Worm (Caenorhabditis elegans) whole organism, L1 larva: ENCODE measurements around the gene C25F9.13.

Experiments used
- ces-1 ChIP-seq: fragments of 150-350 bp; optimal IDR thresholded peaks from 2 replicates; lab custom pipeline; 2014; ENCODE audit warnings: missing biosample characterization, missing genetic modification reagents, missing genetic modification characterization
- elt-3 ChIP-seq, 6 experiments: fragments of 150-350 bp in 1 of 6; sonication (generic microtip); optimal IDR thresholded peaks; 2 replicates each; lab custom pipeline; 2017 to 2018; ENCODE audit warnings: missing biosample characterization in 6 of 6, missing genetic modification characterization in 6 of 6, inconsistent platforms in 1 of 6
- lin-15B ChIP-seq: fragments of 150-350 bp; sonication (generic microtip); optimal IDR thresholded peaks from 3 replicates; lab custom pipeline; 2014; ENCODE audit warnings: missing biosample characterization, missing genetic modification characterization
- lir-3 ChIP-seq: sonication (generic microtip); optimal IDR thresholded peaks from 2 replicates; lab custom pipeline; 2016; ENCODE audit warnings: mild to moderate bottlenecking, missing genetic modification characterization, moderate library complexity, missing compliant biosample characterization; ENCODE audit not compliant: poor library complexity
- mab-9 ChIP-seq: fragments of 200-800 bp; sonication (Bioruptor generic); IDR thresholded peaks from 2 replicates; pipeline ENCODE4 v1.3.6; 2022; ENCODE audit warnings: missing genetic modification reagents, missing genetic modification characterization, missing compliant biosample characterization
- mdl-1 ChIP-seq, 2 experiments: fragments of 150-350 bp; optimal IDR thresholded peaks; 2 replicates each; lab custom pipeline; 2014 to 2017; ENCODE audit warnings: missing biosample characterization in 2 of 2, missing genetic modification characterization in 2 of 2, inconsistent platforms in 1 of 2
- nhr-28 ChIP-seq: fragments of 150-350 bp; optimal IDR thresholded peaks from 2 replicates; lab custom pipeline; 2014; ENCODE audit warnings: missing biosample characterization, missing genetic modification characterization
- nhr-90 ChIP-seq: sonication (generic microtip); optimal IDR thresholded peaks from 2 replicates; lab custom pipeline; 2016; ENCODE audit warnings: mild to moderate bottlenecking, missing genetic modification characterization, missing compliant biosample characterization; ENCODE audit not compliant: poor library complexity
- sptf-1 ChIP-seq: fragments of 150-350 bp; optimal IDR thresholded peaks from 2 replicates; lab custom pipeline; 2014; ENCODE audit warnings: missing biosample characterization, missing genetic modification characterization
- swsn-7 ChIP-seq: sonication (generic microtip); optimal IDR thresholded peaks from 2 replicates; lab custom pipeline; 2016; ENCODE audit warnings: missing genetic modification characterization, missing compliant biosample characterization
- tbx-2 ChIP-seq: sonication (generic microtip); optimal IDR thresholded peaks from 2 replicates; lab custom pipeline; 2016; ENCODE audit warnings: missing genetic modification characterization, missing compliant biosample characterization
- unc-86 ChIP-seq: sonication (generic microtip); optimal IDR thresholded peaks from 2 replicates; lab custom pipeline; 2016; ENCODE audit warnings: missing genetic modification characterization, missing compliant biosample characterization
- vab-15 ChIP-seq: sonication (generic microtip); optimal IDR thresholded peaks from 2 replicates; lab custom pipeline; 2017; ENCODE audit warnings: missing genotype, mild to moderate bottlenecking, missing genetic modification characterization, missing compliant biosample characterization

DNA sequence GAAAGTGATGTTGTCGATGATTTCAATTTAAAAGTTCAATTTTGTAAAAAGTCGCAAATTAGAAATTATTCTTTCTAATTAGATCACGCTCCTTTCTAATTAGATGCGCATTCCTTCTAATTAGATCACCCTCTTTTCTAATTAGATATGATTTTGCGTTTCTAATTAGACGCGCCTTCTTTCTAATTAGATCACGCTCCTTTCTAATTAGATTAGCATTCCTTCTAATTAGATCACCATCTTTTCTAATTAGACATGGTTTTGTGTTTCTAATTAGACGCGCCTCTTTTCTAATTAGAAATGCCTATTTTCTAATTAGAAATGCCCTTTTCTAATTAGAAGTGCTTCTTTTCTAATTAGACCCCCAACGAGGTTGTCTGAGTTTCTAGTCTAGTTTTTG, 42.1 kb downstream of the C25F9.13 start:
- TF ChIP-seq vab-15 (tag; lab: Kevin White, UChicago), result no peak
- TF ChIP-seq sptf-1 (tag; lab: Kevin White, UChicago), result no peak
- TF ChIP-seq unc-86 (tag; lab: Kevin White, UChicago), result no peak
- no peak for TF ChIP-seq swsn-7
- no peak for TF ChIP-seq mdl-1 (tag; optimal IDR thresholded peaks at IDR 0.05; lab: Kevin White, UChicago)
- no peak for TF ChIP-seq nhr-90 (tag; lab: Kevin White, UChicago)
- no peak for TF ChIP-seq nhr-28 (tag; lab: Kevin White, UChicago)
- TF ChIP-seq lin-15B (tag; lab: Kevin White, UChicago), result no peak
- no peak for TF ChIP-seq ces-1 (GFP tag; lab: Kevin White, UChicago)
- no peak for TF ChIP-seq mab-9 (GFP tag; lab: Robert Waterston, UW)
- no peak for TF ChIP-seq tbx-2 (tag; lab: Kevin White, UChicago)
- TF ChIP-seq elt-3 (tag; optimal IDR thresholded peaks at IDR 0.05; lab: Kevin White, UChicago), result no peak
- no peak for TF ChIP-seq lir-3 (tag; lab: Kevin White, UChicago)
